Fruit fly (Drosophila melanogaster): ENCODE measurements around the gene mmd.

dm6 chrX:15934226-15934547 lies 38.8 kb downstream of the mmd start:
- TF ChIP-seq Ets96B (tag; optimal IDR thresholded peaks at IDR 0.05), result no peak
- TF ChIP-seq CG11902 (GFP tag; optimal IDR thresholded peaks at IDR 0.05), result no peak
- no peak for TF ChIP-seq CG9139 (GFP tag; optimal IDR thresholded peaks at IDR 0.05)
- no peak for TF ChIP-seq CG8632 (GFP tag; optimal IDR thresholded peaks at IDR 0.05)
- no peak for TF ChIP-seq CG34406 (GFP tag; optimal IDR thresholded peaks at IDR 0.05)
- TF ChIP-seq OdsH (GFP tag; optimal IDR thresholded peaks at IDR 0.05), result no peak
- no peak for TF ChIP-seq Blimp-1 (GFP tag; optimal IDR thresholded peaks at IDR 0.05)
- TF ChIP-seq CG8319 (GFP tag; optimal IDR thresholded peaks at IDR 0.05), result no peak
- no peak for TF ChIP-seq fkh (GFP tag; optimal IDR thresholded peaks at IDR 0.05)
- no peak for TF ChIP-seq CG7368 (GFP tag; optimal IDR thresholded peaks at IDR 0.05)
- no peak for TF ChIP-seq acj6 (GFP tag; optimal IDR thresholded peaks at IDR 0.05)
- no peak for TF ChIP-seq net (GFP tag; optimal IDR thresholded peaks at IDR 0.05)
